Worm (Caenorhabditis elegans) whole organism, L1 larva: Measurements from ENCODE around the gene srw-79.

Experiments
- blmp-1 ChIP-seq: fragments of 150-350 bp; optimal IDR thresholded peaks from 2 replicates; lab custom pipeline; 2014; ENCODE audit warnings: missing biosample characterization, missing genetic modification characterization
- fkh-4 ChIP-seq: sonication (generic microtip); optimal IDR thresholded peaks from 2 replicates; lab custom pipeline; 2016; ENCODE audit warnings: missing compliant biosample characterization, missing genetic modification characterization, borderline replicate concordance
- lin-35 ChIP-seq, 2 experiments: fragments of 150-350 bp; optimal IDR thresholded peaks; 2 replicates each; lab custom pipeline; 2014; ENCODE audit warnings: missing biosample characterization in 2 of 2, missing genetic modification characterization in 2 of 2, missing genetic modification reagents in 2 of 2
- nhr-84 ChIP-seq: sonication (generic microtip); optimal IDR thresholded peaks from 2 replicates; lab custom pipeline; 2017; ENCODE audit warnings: missing biosample characterization, missing genetic modification characterization
- unc-130 ChIP-seq: fragments of 150-350 bp; optimal IDR thresholded peaks from 2 replicates; lab custom pipeline; 2017; ENCODE audit warnings: missing biosample characterization, missing genetic modification characterization, inconsistent platforms

- TF ChIP-seq nhr-84: no peak
- TF ChIP-seq unc-130 (tag; lab: Kevin White, UChicago): no peak
- no peak for TF ChIP-seq fkh-4
- no peak for TF ChIP-seq lin-35 (GFP tag; optimal IDR thresholded peaks at IDR 0.05; lab: Kevin White, UChicago)
- TF ChIP-seq blmp-1 (tag; lab: Kevin White, UChicago): no peak
These were observed 23.8 kb upstream of the srw-79 start for ce11 chrII:2922782-2923181.
